Worm (Caenorhabditis elegans) whole organism, L4/young adult: ENCODE results near the gene crn-7.
A peak's percentile ranks its signal among the peaks of the same experiment; 100 is the strongest.

Experiments
- W03F9.2 ChIP-seq: fragments of 150-350 bp; optimal IDR thresholded peaks from 2 replicates; lab custom pipeline; 2014; ENCODE audit warnings: missing biosample characterization, missing genetic modification characterization
- dao-5 ChIP-seq: sonication (generic microtip); optimal IDR thresholded peaks from 2 replicates; lab custom pipeline; 2016; ENCODE audit warnings: missing genotype, missing genetic modification characterization, moderate library complexity, missing compliant biosample characterization
- him-1 ChIP-seq: sonication (generic microtip); optimal IDR thresholded peaks from 2 replicates; lab custom pipeline; 2016; ENCODE audit warnings: missing genotype, missing genetic modification reagents, missing genetic modification characterization, missing compliant biosample characterization

The crn-7 gene

DNA sequence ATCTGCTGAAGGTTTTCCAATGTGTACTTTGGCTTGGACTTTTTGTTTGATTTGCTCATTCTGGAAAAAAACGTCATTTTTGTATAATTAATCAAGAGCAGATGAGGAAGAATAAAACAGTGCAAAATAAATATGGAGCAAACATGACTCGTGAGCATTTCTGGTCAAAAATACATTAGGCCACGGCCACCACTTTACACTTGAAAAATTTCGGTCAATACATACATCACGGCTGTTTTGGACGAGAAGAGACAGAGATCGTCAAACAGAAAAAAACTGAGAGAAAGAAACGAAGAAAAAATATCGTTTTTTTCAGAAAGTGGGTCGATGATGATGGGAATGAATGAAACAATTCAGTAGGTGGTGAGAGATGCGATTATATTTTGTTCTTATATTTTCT lies at the start of gene crn-7, which contains the start of gene F09G8.7:
TSS of gene crn-7 (plus strand) at position 236 of the 400 bp plus-strand sequence.
TSS of gene F09G8.7 (minus strand) at position 60 of the 400 bp plus-strand sequence.
- no peak for TF ChIP-seq dao-5 (tag; lab: Kevin White, UChicago)
- no peak for TF ChIP-seq W03F9.2 (tag; lab: Kevin White, UChicago)
- no peak for TF ChIP-seq him-1 (tag; lab: Kevin White, UChicago)

DNA sequence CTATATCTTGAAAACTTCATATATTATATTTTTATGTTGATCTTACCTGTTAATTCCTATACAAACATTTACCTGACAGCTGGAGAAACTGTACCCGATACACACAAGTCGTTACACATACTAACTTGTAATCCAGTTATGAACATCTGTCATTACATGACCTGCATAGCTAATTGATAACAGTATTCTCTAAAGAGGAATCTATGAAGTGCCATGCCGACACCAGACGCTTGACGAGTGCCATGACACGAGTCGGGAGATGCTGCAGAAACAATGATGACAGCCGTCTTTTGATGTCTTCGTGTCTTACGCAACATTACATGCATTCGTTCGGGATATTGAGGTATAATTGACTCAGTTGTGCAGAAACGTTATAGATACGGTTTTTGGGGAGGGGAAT lies 48.2 kb upstream of the crn-7 start:
- no peak for TF ChIP-seq W03F9.2 (tag; lab: Kevin White, UChicago)
- no peak for TF ChIP-seq him-1 (tag; lab: Kevin White, UChicago)
- TF ChIP-seq dao-5 (tag; lab: Kevin White, UChicago): no peak

DNA sequence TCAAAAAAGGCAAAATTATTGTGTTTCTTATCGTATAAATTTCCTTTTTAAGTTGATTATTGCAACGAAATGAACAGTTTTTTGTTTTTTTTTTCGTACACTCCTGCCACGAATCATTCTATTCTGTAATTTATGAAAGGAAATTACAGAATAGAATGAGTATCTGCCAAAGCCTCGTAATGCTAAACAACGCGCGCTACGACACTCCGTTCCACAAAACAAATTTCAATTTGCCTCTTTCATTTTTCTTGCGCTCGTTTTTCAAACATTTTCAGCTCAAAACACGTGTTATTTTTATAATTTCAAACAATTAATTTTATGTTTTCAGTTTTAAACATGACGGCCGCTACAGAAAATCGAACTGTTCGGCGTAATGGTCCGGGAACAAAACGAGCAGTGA lies 43.6 kb upstream of the crn-7 start, which contains the start of gene mob-4:
TSS of gene mob-4 (plus strand) at position 329 of the 400 bp plus-strand sequence.
- TF ChIP-seq him-1 (tag; lab: Kevin White, UChicago) (no peak), dao-5 (tag; lab: Kevin White, UChicago) (no peak), W03F9.2 (tag; lab: Kevin White, UChicago) (no peak)

DNA sequence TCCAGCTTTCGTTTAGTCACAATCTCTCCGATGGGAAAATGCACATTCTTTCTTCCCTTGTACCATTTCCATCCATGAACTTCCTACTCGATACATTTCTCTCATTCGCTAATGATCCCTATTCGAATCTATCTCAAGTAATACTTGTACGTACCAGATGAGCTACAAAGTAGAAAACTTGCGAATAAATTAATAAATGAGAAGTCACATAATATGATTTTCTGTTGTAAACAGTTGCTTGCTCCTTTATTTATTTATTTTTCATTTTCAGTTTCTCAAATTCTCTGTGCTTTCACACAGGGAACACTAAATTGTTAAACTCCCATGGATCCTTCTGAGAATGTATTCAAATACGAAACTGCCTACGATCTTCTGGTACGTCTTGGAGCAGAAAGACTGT lies 42.2 kb upstream of the crn-7 start, which contains the start of gene rfs-1:
TSS of gene rfs-1 (plus strand) at position 301 of the 400 bp plus-strand sequence.
- no peak for TF ChIP-seq W03F9.2 (tag; lab: Kevin White, UChicago)
- no peak for TF ChIP-seq dao-5 (tag; lab: Kevin White, UChicago)
- no peak for TF ChIP-seq him-1 (tag; lab: Kevin White, UChicago)

DNA sequence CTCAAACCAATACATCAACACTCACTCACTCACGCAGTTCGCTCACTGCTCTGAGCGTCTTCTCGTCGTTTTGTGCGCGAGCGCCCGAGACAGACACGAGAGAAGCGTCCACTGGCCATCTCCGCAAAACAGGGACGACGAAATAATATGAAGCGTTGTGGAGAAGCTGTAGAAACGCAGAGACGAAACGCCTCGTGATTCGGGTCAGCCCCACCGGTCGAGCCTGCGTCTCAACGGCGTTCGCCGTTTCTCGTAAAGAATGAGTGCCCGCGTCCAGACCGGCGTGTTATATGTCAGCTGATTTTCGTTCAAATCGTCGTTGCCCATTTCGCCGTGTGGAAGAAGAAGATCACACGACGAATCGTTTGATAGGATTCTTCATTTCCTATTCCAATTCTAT lies 40.8 kb upstream of the crn-7 start, which contains the start of gene fbxl-1:
TSS of gene fbxl-1 (plus strand) at position 320 of the 400 bp plus-strand sequence.
- peak; percentile 2 for TF ChIP-seq W03F9.2 (tag; lab: Kevin White, UChicago)
- TF ChIP-seq him-1 (tag; lab: Kevin White, UChicago): peak; percentile 84
- TF ChIP-seq dao-5 (tag; lab: Kevin White, UChicago): no peak

DNA sequence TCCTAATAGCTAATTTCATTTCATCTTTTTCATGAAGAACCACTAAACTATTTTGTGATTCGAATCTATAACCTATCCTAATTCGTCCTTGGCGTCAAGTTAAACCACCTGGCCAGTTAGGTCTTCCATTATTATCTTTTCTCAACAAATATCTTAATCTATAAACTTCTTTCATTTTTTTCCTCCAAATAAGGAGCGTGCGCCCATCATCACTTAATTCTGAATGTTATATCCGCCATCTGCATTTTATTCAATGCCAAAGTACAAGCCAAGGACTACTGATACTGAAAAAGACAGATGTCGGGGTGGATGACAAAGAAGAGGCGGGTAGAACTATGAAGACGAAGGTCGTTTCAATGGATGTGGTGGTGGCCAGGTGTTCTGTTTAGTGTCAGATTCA lies 39.4 kb upstream of the crn-7 start:
- TF ChIP-seq dao-5 (tag; lab: Kevin White, UChicago) (no peak), W03F9.2 (tag; lab: Kevin White, UChicago) (no peak), him-1 (tag; lab: Kevin White, UChicago) (no peak)

DNA sequence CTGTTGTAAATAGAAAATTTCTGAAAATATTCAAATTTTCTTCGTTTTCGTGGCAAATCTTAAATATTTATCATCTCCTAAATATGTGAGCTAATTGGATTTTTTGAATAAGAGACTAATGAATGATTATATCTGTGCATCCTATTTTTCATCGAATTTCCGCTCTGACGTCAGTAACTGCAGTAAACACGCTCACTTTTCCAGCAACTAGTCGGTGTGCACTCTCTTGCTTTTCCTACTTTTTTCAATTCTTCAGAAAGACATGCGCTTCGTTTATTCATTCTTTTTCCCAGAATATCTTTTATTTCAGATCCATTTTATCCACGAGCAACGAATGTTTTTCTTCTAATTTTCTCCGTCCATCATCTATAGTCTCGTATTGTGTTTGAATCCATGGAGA lies 38.9 kb upstream of the crn-7 start:
- no peak for TF ChIP-seq W03F9.2 (tag; lab: Kevin White, UChicago)
- TF ChIP-seq him-1 (tag; lab: Kevin White, UChicago): no peak

DNA sequence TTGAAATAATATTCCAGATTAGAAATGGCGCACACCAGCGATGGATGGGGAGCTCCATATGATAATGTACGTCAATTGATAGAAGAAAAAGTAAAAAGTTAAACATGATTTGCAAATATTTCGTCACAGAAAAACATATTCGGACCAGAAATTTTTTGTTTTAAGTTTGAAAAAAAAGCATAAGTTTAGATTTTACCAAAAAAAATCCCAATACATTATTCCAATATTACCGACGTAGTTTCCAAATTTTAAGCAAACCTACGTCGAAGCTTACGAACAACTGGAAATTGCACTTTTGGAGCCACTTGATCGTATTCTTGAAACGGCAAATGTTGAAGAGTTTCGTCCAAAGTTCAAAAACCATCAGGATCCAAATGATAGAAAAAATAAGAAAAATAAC lies 35.7 kb upstream of the crn-7 start, which contains the start of gene henn-1:
TSS of gene henn-1 (plus strand) at position 18 of the 400 bp plus-strand sequence.
- TF ChIP-seq him-1 (tag; lab: Kevin White, UChicago): no peak
- no peak for TF ChIP-seq dao-5 (tag; lab: Kevin White, UChicago)

DNA sequence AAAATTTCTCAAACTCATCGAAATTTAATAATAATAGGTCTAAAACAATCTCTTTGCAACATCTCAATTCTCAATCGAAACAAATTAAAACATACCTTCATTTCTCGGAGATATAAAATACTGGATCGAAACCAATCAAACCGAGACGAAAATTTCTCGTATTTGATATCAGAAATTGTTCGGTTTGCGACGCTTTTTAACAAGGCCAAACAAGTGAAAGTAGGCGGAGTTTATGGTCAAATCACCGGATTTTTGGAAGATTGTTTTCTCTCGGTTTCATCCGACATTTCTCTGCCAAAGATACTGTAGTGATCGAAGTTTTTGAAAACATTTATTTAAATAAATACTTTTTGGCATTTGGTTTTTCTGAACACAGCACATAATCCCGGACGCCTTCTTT lies 33.0 kb upstream of the crn-7 start, which contains the start of gene C02F5.14:
TSS of gene C02F5.14 (minus strand) at position 157 of the 400 bp plus-strand sequence.
- TF ChIP-seq W03F9.2 (tag; lab: Kevin White, UChicago) (no peak), him-1 (tag; lab: Kevin White, UChicago) (no peak), dao-5 (tag; lab: Kevin White, UChicago) (no peak)

DNA sequence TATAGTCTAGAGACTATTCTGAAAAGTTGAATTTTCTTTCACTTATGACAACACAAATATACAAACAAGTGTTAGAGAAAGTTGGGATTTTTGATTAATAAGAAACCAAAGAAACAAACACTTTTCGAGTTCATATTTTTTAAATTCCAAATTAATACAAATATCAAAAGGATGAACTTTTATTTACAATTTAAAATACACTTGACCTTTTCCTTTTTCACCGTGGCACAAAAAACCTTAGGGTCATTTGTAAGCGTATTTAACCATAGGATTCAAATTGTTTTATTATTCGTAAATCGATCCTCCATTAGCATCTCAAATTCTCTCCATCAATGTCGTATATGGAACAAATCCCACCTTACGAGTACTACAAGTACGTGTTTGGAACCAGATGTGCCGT lies 32.5 kb upstream of the crn-7 start, which contains the start of gene C02F5.5:
TSS of gene C02F5.5 (plus strand) at position 301 of the 400 bp plus-strand sequence.
- no peak for TF ChIP-seq W03F9.2 (tag; lab: Kevin White, UChicago)
- no peak for TF ChIP-seq dao-5 (tag; lab: Kevin White, UChicago)
- no peak for TF ChIP-seq him-1 (tag; lab: Kevin White, UChicago)

DNA sequence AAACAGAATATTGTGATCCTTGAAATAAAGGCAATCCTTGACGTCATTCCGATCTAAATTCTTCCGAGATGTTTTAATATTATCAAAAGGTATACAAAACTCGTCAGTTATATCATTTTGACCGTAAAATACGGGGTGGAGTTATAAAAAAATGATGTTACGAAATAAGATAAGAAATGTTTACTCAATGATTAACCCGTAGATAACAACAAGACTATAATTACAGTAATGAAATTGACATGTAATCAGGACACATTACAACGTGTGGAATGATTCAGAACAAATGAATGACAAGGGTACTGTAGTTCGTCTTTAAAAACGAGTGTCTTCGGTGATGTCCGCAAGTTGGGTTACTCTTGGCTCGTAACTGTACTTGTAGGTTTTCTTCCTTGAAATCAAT lies 30.5 kb upstream of the crn-7 start, which contains the start of gene tsp-2:
TSS of gene tsp-2 (minus strand) at position 109 of the 400 bp plus-strand sequence.
- TF ChIP-seq dao-5 (tag; lab: Kevin White, UChicago) (no peak), him-1 (tag; lab: Kevin White, UChicago) (no peak), W03F9.2 (tag; lab: Kevin White, UChicago) (no peak)

DNA sequence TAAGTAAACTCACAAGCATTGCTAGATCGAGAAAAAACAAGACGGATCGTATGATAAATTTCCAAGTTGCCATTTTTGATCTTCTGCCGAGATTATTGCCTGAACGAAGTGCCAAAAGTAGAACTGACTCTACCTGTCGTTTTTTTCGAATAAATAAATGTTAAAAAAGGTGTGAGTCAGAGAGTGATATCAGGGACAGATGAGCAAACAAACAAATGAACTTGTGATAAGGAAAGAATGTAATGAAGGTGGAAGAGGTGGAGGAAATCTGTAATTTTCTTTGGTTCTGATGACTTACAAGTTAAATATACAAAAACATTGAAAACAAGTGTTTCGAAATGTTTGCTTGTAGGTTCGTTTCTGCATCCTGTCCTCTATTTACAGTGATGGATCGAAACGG lies 29.0 kb upstream of the crn-7 start, which contains the start of gene tsp-1:
TSS of gene tsp-1 (minus strand) at position 99 of the 400 bp plus-strand sequence.
- TF ChIP-seq W03F9.2 (tag; lab: Kevin White, UChicago) (no peak), him-1 (tag; lab: Kevin White, UChicago) (no peak), dao-5 (tag; lab: Kevin White, UChicago) (no peak)

DNA sequence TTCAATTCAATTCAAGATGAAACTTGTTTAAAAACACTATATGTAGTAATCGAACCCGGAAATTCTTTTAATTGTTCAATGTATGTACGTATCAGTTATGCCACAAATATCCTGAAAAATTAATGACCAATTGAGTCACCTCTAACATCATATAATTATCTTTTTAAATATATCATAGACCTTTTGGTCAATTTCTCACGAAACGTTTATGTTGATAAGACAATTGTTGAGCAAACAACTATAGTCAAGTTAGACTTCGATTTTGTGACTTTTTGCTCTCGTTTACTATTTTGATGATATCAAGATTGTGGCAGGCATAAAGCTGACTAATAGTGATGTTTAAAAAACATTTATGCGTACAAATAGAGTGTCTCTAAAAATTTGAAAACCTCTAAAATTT lies 28.1 kb upstream of the crn-7 start:
- TF ChIP-seq dao-5 (tag; lab: Kevin White, UChicago): no peak
- TF ChIP-seq him-1 (tag; lab: Kevin White, UChicago): no peak
- TF ChIP-seq W03F9.2 (tag; lab: Kevin White, UChicago): no peak

DNA sequence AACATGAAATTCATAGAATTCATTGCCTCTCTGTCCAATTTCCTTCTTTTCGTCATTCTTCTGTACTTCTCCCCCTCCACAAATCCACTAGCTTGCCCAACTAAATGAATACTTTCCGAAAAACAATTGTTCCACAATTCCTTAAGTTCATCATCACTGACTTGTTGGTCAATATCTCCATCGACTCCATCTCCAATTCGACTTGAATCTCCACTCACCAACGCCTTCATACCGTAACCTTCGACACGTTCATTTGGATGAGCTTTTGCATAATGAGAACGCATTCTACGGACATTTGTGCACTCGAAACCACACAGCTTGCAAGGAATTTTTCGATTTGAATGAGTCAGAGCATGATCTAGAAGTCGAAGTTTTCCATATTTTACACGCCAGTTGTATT lies 27.4 kb upstream of the crn-7 start:
- no peak for TF ChIP-seq dao-5 (tag; lab: Kevin White, UChicago)
- TF ChIP-seq him-1 (tag; lab: Kevin White, UChicago): no peak
- no peak for TF ChIP-seq W03F9.2 (tag; lab: Kevin White, UChicago)
